Fruit fly (Drosophila melanogaster): ENCODE measurements around the gene CG14717.

DNA sequence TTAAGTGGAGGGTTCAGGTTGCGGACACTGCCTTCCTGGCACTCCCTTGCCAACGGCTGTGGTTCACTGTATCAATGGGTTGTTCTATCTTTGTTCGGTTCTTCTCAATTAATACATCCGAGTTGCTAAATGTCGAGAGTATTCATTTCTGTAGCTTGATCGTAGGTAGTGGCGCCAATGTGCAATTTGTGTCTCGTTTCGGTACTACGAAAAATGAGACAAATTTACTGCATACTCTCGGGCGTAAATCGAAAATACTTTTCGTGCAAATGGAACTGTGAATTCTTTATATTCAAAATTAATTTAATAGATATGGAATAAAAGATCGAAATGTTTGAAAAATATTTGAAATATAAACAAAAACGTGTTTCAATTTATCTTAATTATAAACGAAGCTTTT is 30.8 kb upstream of the CG14717 start:
- TF ChIP-seq CG8478 (optimal IDR thresholded peaks at IDR 0.05) (no peak), CTCF (optimal IDR thresholded peaks at IDR 0.05) (peak; percentile 92)
